Worm (Caenorhabditis elegans): ENCODE measurements around the gene prp-39.

Gene prp-39

DNA sequence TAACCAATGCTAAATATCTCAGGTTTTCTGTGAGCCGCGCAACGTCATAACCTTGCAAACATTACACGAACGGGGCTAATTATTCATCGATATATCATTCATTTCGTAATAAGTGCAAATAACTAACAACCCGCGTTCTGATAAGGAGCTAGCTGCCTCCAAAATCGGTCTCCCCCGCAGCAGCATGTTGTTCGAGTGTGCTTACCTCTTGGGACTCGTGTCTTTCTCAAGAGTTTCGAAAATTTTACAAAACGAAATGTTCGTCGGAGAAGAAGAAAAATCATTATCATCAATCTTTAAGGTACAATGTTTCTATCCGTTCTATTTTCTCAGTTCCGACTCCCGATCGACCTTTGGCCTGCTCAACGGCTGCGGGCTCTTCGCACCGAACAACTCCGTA lies 4.5 kb downstream of the prp-39 start:
- TF ChIP-seq ham-2 (GFP tag; optimal IDR thresholded peaks at IDR 0.05), result no peak
- no peak for TF ChIP-seq M03D4.4 (tag; optimal IDR thresholded peaks at IDR 0.05)
- no peak for TF ChIP-seq tbx-8 (GFP tag; optimal IDR thresholded peaks at IDR 0.05)
- no peak for TF ChIP-seq lin-13 (tag; optimal IDR thresholded peaks at IDR 0.05)
- no peak for TF ChIP-seq elt-3 (tag; optimal IDR thresholded peaks at IDR 0.05)
- no peak for TF ChIP-seq nhr-2 (tag; optimal IDR thresholded peaks at IDR 0.05)
- no peak for TF ChIP-seq unc-39 (tag; optimal IDR thresholded peaks at IDR 0.05)
- no peak for TF ChIP-seq nhr-76 (tag; optimal IDR thresholded peaks at IDR 0.05)
- TF ChIP-seq nhr-12 (tag; optimal IDR thresholded peaks at IDR 0.05), result no peak
- TF ChIP-seq nhr-237 (tag; optimal IDR thresholded peaks at IDR 0.05), result no peak
- TF ChIP-seq drap-1 (GFP tag; optimal IDR thresholded peaks at IDR 0.05), result no peak
- no peak for TF ChIP-seq mab-5 (tag; optimal IDR thresholded peaks at IDR 0.05)
- no peak for TF ChIP-seq blmp-1 (tag; optimal IDR thresholded peaks at IDR 0.05)
- TF ChIP-seq lsy-2 (tag; optimal IDR thresholded peaks at IDR 0.05), result no peak
- TF ChIP-seq mls-2 (tag; optimal IDR thresholded peaks at IDR 0.05), result no peak

DNA sequence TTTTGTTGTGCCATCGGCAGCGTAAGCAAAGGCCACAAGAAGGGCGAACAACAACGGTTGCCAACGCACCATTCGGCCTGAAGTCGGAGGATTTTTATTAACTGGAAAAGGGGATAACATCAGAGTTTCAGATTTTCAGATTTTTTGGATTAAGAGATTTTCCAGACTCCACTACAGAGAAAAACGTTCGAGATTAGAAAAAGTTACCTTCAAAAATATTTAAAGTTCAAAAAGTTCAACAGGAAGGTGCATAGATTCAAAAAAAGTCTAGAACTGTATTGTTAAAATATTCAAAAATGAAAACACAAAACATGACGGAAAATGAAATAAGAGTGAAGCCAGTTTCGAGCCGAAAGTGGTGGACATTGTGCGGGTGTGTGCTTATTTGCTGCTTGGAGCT lies 6.4 kb downstream of the prp-39 start, which contains the start of gene pqn-13:
Gene pqn-13 (minus strand): TSS at position 101 of the 400 bp plus-strand sequence.
- TF ChIP-seq pha-4 (tag; optimal IDR thresholded peaks at IDR 0.05) (no peak), sptf-1 (tag; optimal IDR thresholded peaks at IDR 0.05) (no peak), ztf-11 (tag; optimal IDR thresholded peaks at IDR 0.05) (no peak), nhr-28 (tag; optimal IDR thresholded peaks at IDR 0.05) (no peak), unc-62 (GFP tag; optimal IDR thresholded peaks at IDR 0.05) (no peak), ceh-39 (tag; optimal IDR thresholded peaks at IDR 0.05) (no peak), ceh-43 (GFP tag; optimal IDR thresholded peaks at IDR 0.05) (no peak), mep-1 (tag; optimal IDR thresholded peaks at IDR 0.05) (no peak), unc-120 (tag; optimal IDR thresholded peaks at IDR 0.05; ENCODE audit: poor library complexity, severe bottlenecking) (no peak), mls-2 (tag; optimal IDR thresholded peaks at IDR 0.05) (no peak), unc-39 (tag; optimal IDR thresholded peaks at IDR 0.05) (no peak), nhr-76 (tag; optimal IDR thresholded peaks at IDR 0.05) (no peak), lin-32 (GFP tag; optimal IDR thresholded peaks at IDR 0.05) (no peak), flh-1 (GFP tag; optimal IDR thresholded peaks at IDR 0.05) (no peak), drap-1 (GFP tag; optimal IDR thresholded peaks at IDR 0.05) (no peak), nhr-12 (tag; optimal IDR thresholded peaks at IDR 0.05) (no peak)

DNA sequence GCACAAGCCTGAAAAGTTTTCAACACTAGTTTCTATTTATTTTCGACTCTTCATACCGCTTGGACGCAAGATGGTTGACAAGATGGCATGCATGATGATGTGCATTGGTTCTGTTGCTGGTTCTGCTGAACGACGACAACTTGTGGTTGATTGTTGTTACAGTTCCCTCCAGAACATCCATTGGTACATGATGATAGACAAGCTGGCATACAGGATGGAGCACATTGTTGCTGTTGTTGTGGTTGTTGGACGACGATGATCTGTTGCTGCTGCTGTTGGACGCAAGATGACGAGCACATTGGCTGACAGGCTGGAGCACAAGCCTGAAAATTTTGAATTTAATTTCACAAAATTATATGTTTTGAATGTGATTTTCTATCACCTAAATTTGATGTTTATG lies 10.2 kb downstream of the prp-39 start:
- TF ChIP-seq sem-2 (GFP tag; optimal IDR thresholded peaks at IDR 0.05), result no peak
- no peak for TF ChIP-seq ham-2 (GFP tag; optimal IDR thresholded peaks at IDR 0.05)
- TF ChIP-seq mab-5 (tag; optimal IDR thresholded peaks at IDR 0.05), result no peak

ce11 chrV:5668968-5669367 lies 13.5 kb downstream of the prp-39 start:
- peak; percentile 74 for TF ChIP-seq zip-8 (tag; optimal IDR thresholded peaks at IDR 0.05)
- no peak for TF ChIP-seq ces-1 (GFP tag; optimal IDR thresholded peaks at IDR 0.05)
- TF ChIP-seq M03D4.4 (tag; optimal IDR thresholded peaks at IDR 0.05), result no peak
- no peak for TF ChIP-seq tbx-8 (GFP tag; optimal IDR thresholded peaks at IDR 0.05)

- no peak for TF ChIP-seq pha-4 (tag; optimal IDR thresholded peaks at IDR 0.05)
- no peak for TF ChIP-seq ceh-43 (GFP tag; optimal IDR thresholded peaks at IDR 0.05)
Observed at ce11 chrV:5667337-5667736, 15.1 kb downstream of the prp-39 start.

ce11 chrV:5666036-5666729 lies 16.2 kb downstream of the prp-39 start, which contains the start of gene C14C11.7:
C14C11.7 (minus strand) TSS chrV:5666086.
- TF ChIP-seq hlh-1 (tag; optimal IDR thresholded peaks at IDR 0.05) (no peak), mep-1 (tag; optimal IDR thresholded peaks at IDR 0.05) (no peak), nhr-12 (tag; optimal IDR thresholded peaks at IDR 0.05) (no peak), mab-5 (tag; optimal IDR thresholded peaks at IDR 0.05) (no peak), pha-4 (tag; optimal IDR thresholded peaks at IDR 0.05) (no peak), elt-1 (tag; optimal IDR thresholded peaks at IDR 0.05; ENCODE audit: borderline replicate concordance, insufficient read depth) (no peak), flh-1 (GFP tag; optimal IDR thresholded peaks at IDR 0.05) (no peak), tbx-8 (GFP tag; optimal IDR thresholded peaks at IDR 0.05) (no peak), cnd-1 (tag; optimal IDR thresholded peaks at IDR 0.05) (no peak), lin-13 (tag; optimal IDR thresholded peaks at IDR 0.05) (no peak), ces-1 (GFP tag; optimal IDR thresholded peaks at IDR 0.05) (no peak), nhr-28 (tag; optimal IDR thresholded peaks at IDR 0.05) (no peak)
